Fruit fly (Drosophila melanogaster) whole organism, embryonic: ENCODE measurements around the gene CG14022.

Source experiments
- ATbp ChIP-seq: fragments of 200-800 bp; sonication (Bioruptor generic); optimal IDR thresholded peaks from 2 replicates; lab custom pipeline; 2017; ENCODE audit warnings: missing biosample characterization, mild to moderate bottlenecking, missing genetic modification characterization, missing genetic modification reagents
- Bgb ChIP-seq: fragments of 200-800 bp; sonication (Bioruptor generic); IDR thresholded peaks from 2 replicates; pipeline ENCODE4 v1.3.6; 2022; ENCODE audit warnings: missing biosample characterization, missing genetic modification characterization; ENCODE audit not compliant: partially characterized antibody
- Bteb2 ChIP-seq: fragments of 200-800 bp; sonication (Bioruptor generic); optimal IDR thresholded peaks from 2 replicates; lab custom pipeline; 2016; ENCODE audit warnings: missing biosample characterization, missing genetic modification characterization
- CG10979 ChIP-seq: fragments of 200-800 bp; sonication (Bioruptor generic); optimal IDR thresholded peaks from 2 replicates; lab custom pipeline; 2018; ENCODE audit warnings: missing biosample characterization, mild to moderate bottlenecking, missing genetic modification characterization, moderate library complexity
- CG11560 ChIP-seq: fragments of 200-800 bp; sonication (Bioruptor generic); IDR thresholded peaks from 3 replicates; pipeline ENCODE4 v1.3.6; 2022; ENCODE audit warnings: missing biosample characterization, missing genetic modification characterization
- CG12071 ChIP-seq: fragments of 200-800 bp; sonication (Bioruptor generic); optimal IDR thresholded peaks from 3 replicates; lab custom pipeline; 2018; ENCODE audit warnings: missing biosample characterization, mild to moderate bottlenecking, missing genetic modification characterization
- CG12391 ChIP-seq: fragments of 200-800 bp; sonication (Bioruptor generic); optimal IDR thresholded peaks from 3 replicates; lab custom pipeline; 2018; ENCODE audit warnings: missing biosample characterization, mild to moderate bottlenecking, missing genetic modification characterization, moderate library complexity
- CG14710 ChIP-seq: fragments of 200-800 bp; sonication (Bioruptor generic); optimal IDR thresholded peaks from 3 replicates; lab custom pipeline; 2019; ENCODE audit warnings: missing biosample characterization, mild to moderate bottlenecking, missing genetic modification characterization, moderate library complexity
- CG15011 ChIP-seq: fragments of 200-800 bp; sonication (Bioruptor generic); optimal IDR thresholded peaks from 3 replicates; lab custom pipeline; 2018; ENCODE audit warnings: missing biosample characterization, mild to moderate bottlenecking, missing genetic modification characterization
- CG15073 ChIP-seq: fragments of 200-800 bp; sonication (Bioruptor generic); optimal IDR thresholded peaks from 2 replicates; lab custom pipeline; 2016; ENCODE audit warnings: missing biosample characterization, missing genetic modification characterization
- CG1529 ChIP-seq: fragments of 200-800 bp; sonication (Bioruptor generic); optimal IDR thresholded peaks from 3 replicates; lab custom pipeline; 2018; ENCODE audit warnings: missing biosample characterization, missing genetic modification characterization
- CG15601 ChIP-seq: fragments of 200-800 bp; sonication (Bioruptor generic); optimal IDR thresholded peaks from 3 replicates; lab custom pipeline; 2019; ENCODE audit warnings: missing biosample characterization, mild to moderate bottlenecking, missing genetic modification characterization, moderate library complexity
- CG17568 ChIP-seq: fragments of 200-800 bp; sonication (Bioruptor generic); optimal IDR thresholded peaks from 2 replicates; lab custom pipeline; 2018; ENCODE audit warnings: missing biosample characterization, mild to moderate bottlenecking, missing genetic modification characterization, moderate library complexity
- CG17802 ChIP-seq: fragments of 200-800 bp; sonication (Bioruptor generic); optimal IDR thresholded peaks from 2 replicates; lab custom pipeline; 2018; ENCODE audit warnings: missing biosample characterization, mild to moderate bottlenecking, missing genetic modification characterization, moderate library complexity
- CG17829 ChIP-seq: fragments of 200-800 bp; optimal IDR thresholded peaks from 2 replicates; lab custom pipeline; 2019; ENCODE audit warnings: missing biosample characterization, mild to moderate bottlenecking, missing genetic modification characterization, moderate library complexity
- CG2678 ChIP-seq: fragments of 200-800 bp; sonication (Bioruptor generic); optimal IDR thresholded peaks from 3 replicates; lab custom pipeline; 2019; ENCODE audit warnings: missing biosample characterization, mild to moderate bottlenecking, missing genetic modification characterization, moderate library complexity
- CG2712 ChIP-seq: fragments of 200-800 bp; optimal IDR thresholded peaks from 3 replicates; lab custom pipeline; 2019; ENCODE audit warnings: missing biosample characterization, mild to moderate bottlenecking, missing genetic modification characterization, moderate library complexity
- CG2889 ChIP-seq: fragments of 200-800 bp; sonication (Bioruptor generic); IDR thresholded peaks from 3 replicates; pipeline ENCODE4 v1.3.6; 2022; ENCODE audit warnings: missing biosample characterization, missing genetic modification characterization
- CG31441 ChIP-seq: fragments of 200-800 bp; sonication (Bioruptor generic); IDR thresholded peaks from 2 replicates; pipeline ENCODE4 v1.3.6; 2022; ENCODE audit warnings: missing biosample characterization, missing genetic modification characterization
- CG4707 ChIP-seq: fragments of 200-800 bp; sonication (Bioruptor generic); optimal IDR thresholded peaks from 2 replicates; lab custom pipeline; 2018; ENCODE audit warnings: missing biosample characterization, mild to moderate bottlenecking, missing genetic modification characterization, moderate library complexity
- CG5180 ChIP-seq: fragments of 200-800 bp; sonication (Bioruptor generic); optimal IDR thresholded peaks from 3 replicates; lab custom pipeline; 2017; ENCODE audit warnings: missing biosample characterization, missing genetic modification characterization, mild to moderate bottlenecking, moderate library complexity, missing genetic modification reagents
- CG6654 ChIP-seq: fragments of 200-800 bp; sonication (Bioruptor generic); optimal IDR thresholded peaks from 2 replicates; lab custom pipeline; 2017; ENCODE audit warnings: missing biosample characterization, mild to moderate bottlenecking, missing genetic modification characterization
- CG7372 ChIP-seq: fragments of 200-800 bp; sonication (Bioruptor generic); IDR thresholded peaks from 2 replicates; pipeline ENCODE4 v1.3.6; 2022; ENCODE audit warnings: missing biosample characterization, missing genetic modification characterization
- CG8924 ChIP-seq: fragments of 200-800 bp; optimal IDR thresholded peaks from 3 replicates; lab custom pipeline; 2019; ENCODE audit warnings: missing biosample characterization, mild to moderate bottlenecking, missing genetic modification characterization, moderate library complexity
- D19A ChIP-seq: fragments of 200-800 bp; optimal IDR thresholded peaks from 3 replicates; lab custom pipeline; 2019; ENCODE audit warnings: missing biosample characterization, mild to moderate bottlenecking, missing genetic modification characterization, moderate library complexity
- Dip3 ChIP-seq: fragments of 200-800 bp; sonication (Bioruptor generic); optimal IDR thresholded peaks from 3 replicates; lab custom pipeline; 2016; ENCODE audit warnings: missing biosample characterization, missing genetic modification characterization
- Hr78 ChIP-seq, 2 experiments: fragments of 200-800 bp in 1 of 2; fragments of >200 bp in 1 of 2; sonication (Bioruptor generic) in 1 of 2; optimal IDR thresholded peaks; 2 replicates each; lab custom pipeline; 2017 to 2019; ENCODE audit warnings: missing biosample characterization in 2 of 2, missing genetic modification characterization in 2 of 2, mild to moderate bottlenecking in 1 of 2, moderate library complexity in 1 of 2
- Kr ChIP-seq: fragments of 200-800 bp; sonication (Bioruptor generic); optimal IDR thresholded peaks from 2 replicates; lab custom pipeline; 2017; ENCODE audit warnings: missing biosample characterization, mild to moderate bottlenecking, missing genetic modification characterization
- MTF-1 ChIP-seq: fragments of 200-800 bp; sonication (Bioruptor generic); optimal IDR thresholded peaks from 2 replicates; lab custom pipeline; 2018; ENCODE audit warnings: missing biosample characterization, mild to moderate bottlenecking, missing genetic modification characterization, borderline replicate concordance
- NK7.1 ChIP-seq: fragments of 200-800 bp; sonication (Bioruptor generic); optimal IDR thresholded peaks from 3 replicates; lab custom pipeline; 2016; ENCODE audit warnings: missing biosample characterization, missing genetic modification characterization
- Pdp1 ChIP-seq, 2 experiments: fragments of 200-800 bp; sonication (Bioruptor generic); optimal IDR thresholded peaks; 3 replicates each; lab custom pipeline; 2016; ENCODE audit warnings: missing biosample characterization in 2 of 2, missing genetic modification characterization in 2 of 2, mild to moderate bottlenecking in 1 of 2, moderate library complexity in 1 of 2
- Sin3A ChIP-seq: fragments of >200 bp; optimal IDR thresholded peaks from 2 replicates; lab custom pipeline; 2018
- Sry-δ ChIP-seq: fragments of 200-800 bp; sonication (Bioruptor generic); optimal IDR thresholded peaks from 2 replicates; lab custom pipeline; 2016; ENCODE audit warnings: missing biosample characterization, missing genetic modification characterization
- abd-A ChIP-seq: fragments of 200-800 bp; sonication (Bioruptor generic); optimal IDR thresholded peaks from 3 replicates; lab custom pipeline; 2019; ENCODE audit warnings: missing biosample characterization, mild to moderate bottlenecking, missing genetic modification characterization, moderate library complexity
- amos ChIP-seq: fragments of 200-800 bp; sonication (Bioruptor generic); IDR thresholded peaks from 2 replicates; pipeline ENCODE4 v1.3.6; 2022; ENCODE audit warnings: missing biosample characterization, missing genetic modification characterization; ENCODE audit not compliant: partially characterized antibody
- aop ChIP-seq: fragments of 200-800 bp; sonication (Bioruptor generic); IDR thresholded peaks from 2 replicates; pipeline ENCODE4 v1.3.6; 2022; ENCODE audit warnings: missing biosample characterization, missing genetic modification characterization
- br ChIP-seq: fragments of >200 bp; optimal IDR thresholded peaks from 2 replicates; lab custom pipeline; 2017
- chif ChIP-seq, 2 experiments: fragments of 200-800 bp; sonication (Bioruptor generic); optimal IDR thresholded peaks; 3 replicates each; lab custom pipeline; 2016; ENCODE audit warnings: missing biosample characterization in 2 of 2, missing genetic modification characterization in 2 of 2
- croc ChIP-seq: fragments of 200-800 bp; sonication (Bioruptor generic); conservative IDR thresholded peaks from 3 replicates; pipeline ENCODE4 v1.3.6; 2022; ENCODE audit warnings: missing biosample characterization, missing genetic modification characterization
- dmrt11E ChIP-seq: fragments of 200-800 bp; sonication (Bioruptor generic); optimal IDR thresholded peaks from 3 replicates; lab custom pipeline; 2018; ENCODE audit warnings: missing biosample characterization, mild to moderate bottlenecking, missing genetic modification characterization, moderate library complexity
- eve ChIP-seq, 2 experiments: fragments of >200 bp; optimal IDR thresholded peaks; 2 replicates each; lab custom pipeline; 2017; ENCODE audit warnings: missing biosample characterization in 2 of 2, missing genetic modification characterization in 2 of 2
- eyg ChIP-seq: fragments of 200-800 bp; sonication (Bioruptor generic); optimal IDR thresholded peaks from 3 replicates; lab custom pipeline; 2016; ENCODE audit warnings: missing biosample characterization, missing genetic modification characterization
- gsb-n ChIP-seq: fragments of 200-800 bp; sonication (Bioruptor generic); optimal IDR thresholded peaks from 3 replicates; lab custom pipeline; 2018; ENCODE audit warnings: missing biosample characterization, mild to moderate bottlenecking, missing genetic modification characterization
- kni ChIP-seq: fragments of 200-800 bp; sonication (Bioruptor generic); optimal IDR thresholded peaks from 3 replicates; lab custom pipeline; 2017; ENCODE audit warnings: mild to moderate bottlenecking, missing biosample characterization, missing genetic modification reagents, missing genetic modification characterization
- lola ChIP-seq, 3 experiments: fragments of >200 bp in 2 of 3; fragments of 200-800 bp in 1 of 3; sonication (Bioruptor generic) in 1 of 3; optimal IDR thresholded peaks; 2 replicates each; lab custom pipeline; 2017 to 2019; ENCODE audit warnings: missing biosample characterization in 3 of 3, missing genetic modification characterization in 3 of 3, mild to moderate bottlenecking in 1 of 3, moderate library complexity in 1 of 3
- nom ChIP-seq: fragments of 200-800 bp; sonication (Bioruptor generic); optimal IDR thresholded peaks from 2 replicates; lab custom pipeline; 2017; ENCODE audit warnings: missing biosample characterization, missing genetic modification characterization, mild to moderate bottlenecking, moderate library complexity, missing genetic modification reagents
- stc ChIP-seq: fragments of 200-800 bp; sonication (Bioruptor generic); IDR thresholded peaks from 2 replicates; pipeline ENCODE4 v1.3.6; 2022; ENCODE audit warnings: missing biosample characterization, missing genetic modification characterization
- tin ChIP-seq: fragments of 200-800 bp; sonication (Bioruptor generic); optimal IDR thresholded peaks from 3 replicates; lab custom pipeline; 2016; ENCODE audit warnings: missing biosample characterization, missing genetic modification characterization
- unpg ChIP-seq: fragments of 200-800 bp; sonication (Bioruptor generic); optimal IDR thresholded peaks from 3 replicates; lab custom pipeline; 2018; ENCODE audit warnings: missing biosample characterization, mild to moderate bottlenecking, missing genetic modification characterization, moderate library complexity
- wor ChIP-seq: fragments of 200-800 bp; sonication (Bioruptor generic); IDR thresholded peaks from 2 replicates; pipeline ENCODE4 v1.3.6; 2022; ENCODE audit warnings: missing biosample characterization, missing genetic modification characterization

CG14022 gene

dm6 chr2L:5296672-5297288 lies 31.9 kb downstream of the CG14022 start (continued):
- TF ChIP-seq croc (peak; percentile 23; the same call in 2 of the 3 replicates), CG15601 (tag; lab: Kevin White, UChicago) (peak; percentile 70), CG1529 (GFP tag; lab: Kevin White, UChicago) (peak; percentile 40), CG31441 (GFP tag; lab: Robert Waterston, UW) (peak; percentile 55; the same call in 1 of the 2 replicates), Hr78 (GFP tag; optimal IDR thresholded peaks at IDR 0.05; lab: Kevin White, UChicago) (no peak), dmrt11E (tag; lab: Kevin White, UChicago) (peak; percentile 14), aop (GFP tag; lab: Robert Waterston, UW) (no peak), ATbp (GFP tag; lab: Kevin White, UChicago) (peak; percentile 18), CG8924 (tag; lab: Kevin White, UChicago) (peak; percentile 20), Sry-δ (GFP tag; lab: Kevin White, UChicago) (no peak), MTF-1 (GFP tag; lab: Kevin White, UChicago) (no peak), NK7.1 (GFP tag; lab: Kevin White, UChicago) (no peak), CG15011 (GFP tag; lab: Kevin White, UChicago) (no peak), Bgb (GFP tag; lab: Robert Waterston, UW) (peak; percentile 26; the same call in 1 of the 2 replicates), lola (GFP tag; optimal IDR thresholded peaks at IDR 0.05; lab: Kevin White, UChicago) (peak in 1 of 3 experiments; percentile 61), CG2712 (peak; percentile 66), CG11560 (tag; lab: Robert Waterston, UW) (no peak), CG15073 (GFP tag; lab: Kevin White, UChicago) (no peak), tin (GFP tag; lab: Kevin White, UChicago) (peak; percentile 1), CG5180 (GFP tag; lab: Kevin White, UChicago) (peak; percentile 99), gsb-n (peak; percentile 47), CG4707 (GFP tag; lab: Kevin White, UChicago) (peak; percentile 8), chif (GFP tag; optimal IDR thresholded peaks at IDR 0.05; lab: Kevin White, UChicago) (peak in 1 of 2 experiments; percentile 9), br (lab: Kevin White, UChicago) (no peak), CG17802 (tag; lab: Kevin White, UChicago) (peak; percentile 5), Kr (GFP tag; lab: Kevin White, UChicago) (no peak), nom (peak; percentile 79), CG12071 (GFP tag; lab: Kevin White, UChicago) (no peak), unpg (GFP tag; lab: Kevin White, UChicago) (peak; percentile 11), CG12391 (tag; lab: Kevin White, UChicago) (peak; percentile 6), CG17829 (tag; lab: Kevin White, UChicago) (peak; percentile 16), CG6654 (peak; percentile 29), CG10979 (tag; lab: Kevin White, UChicago) (peak; percentile 75), Dip3 (GFP tag; lab: Kevin White, UChicago) (no peak), CG17568 (GFP tag; lab: Kevin White, UChicago) (no peak), CG14710 (tag; lab: Kevin White, UChicago) (peak; percentile 61), CG2678 (tag; lab: Kevin White, UChicago) (peak; percentile 36)

DNA sequence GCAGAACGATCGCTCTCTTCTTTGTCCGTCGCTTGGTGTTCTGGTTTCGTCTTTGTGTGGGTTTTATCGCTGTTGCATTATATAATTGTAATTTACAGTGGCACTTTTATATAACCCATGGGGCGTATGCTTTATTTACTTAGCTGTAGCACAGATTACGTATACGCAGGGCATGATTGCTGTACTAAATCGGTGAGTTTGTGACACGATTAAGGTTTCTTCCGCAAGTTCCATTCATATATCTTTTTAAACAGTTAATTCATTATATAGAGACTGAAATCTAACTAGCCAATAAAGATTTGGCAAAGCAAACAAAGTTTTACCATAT lies 33.5 kb downstream of the CG14022 start:
- no peak for TF ChIP-seq eve (GFP tag; optimal IDR thresholded peaks at IDR 0.05; lab: Kevin White, UChicago)
- peak; percentile 72 for TF ChIP-seq CG7372
- no peak for TF ChIP-seq amos (GFP tag; lab: Robert Waterston, UW)
- no peak for TF ChIP-seq eyg
- no peak for TF ChIP-seq Sin3A
- no peak for TF ChIP-seq CG2889 (GFP tag; lab: Robert Waterston, UW)
- TF ChIP-seq chif (GFP tag; optimal IDR thresholded peaks at IDR 0.05; lab: Kevin White, UChicago) = no peak
- peak in 1 of 2 experiments; percentile 94 for TF ChIP-seq Pdp1 (GFP tag; optimal IDR thresholded peaks at IDR 0.05; lab: Kevin White, UChicago)
- TF ChIP-seq stc (GFP tag; lab: Robert Waterston, UW) = no peak
- TF ChIP-seq kni (GFP tag; lab: Kevin White, UChicago) = no peak
- no peak for TF ChIP-seq abd-A (tag; lab: Kevin White, UChicago)
- TF ChIP-seq D19A = no peak
- TF ChIP-seq wor (GFP tag; lab: Robert Waterston, UW) = no peak
- TF ChIP-seq Bteb2 (GFP tag; lab: Kevin White, UChicago) = no peak
